Fruit fly (Drosophila melanogaster) whole organism, embryonic: ENCODE results near the gene nonC.

Source experiments
- Atf6 ChIP-seq: fragments of 200-800 bp; sonication (Bioruptor generic); IDR thresholded peaks from 2 replicates; pipeline ENCODE4 v1.3.6; 2022; ENCODE audit warnings: missing biosample characterization, missing genetic modification characterization
- CG10366 ChIP-seq: fragments of 200-800 bp; sonication (Bioruptor generic); IDR thresholded peaks from 2 replicates; pipeline ENCODE4 v1.3.6; 2022; ENCODE audit warnings: missing biosample characterization, missing genetic modification characterization
- CG12659 ChIP-seq: fragments of 200-800 bp; sonication (Bioruptor generic); optimal IDR thresholded peaks from 3 replicates; lab custom pipeline; 2017; ENCODE audit warnings: mild to moderate bottlenecking, missing biosample characterization, missing genetic modification reagents, missing genetic modification characterization
- CG12942 ChIP-seq: fragments of 200-800 bp; sonication (Bioruptor generic); optimal IDR thresholded peaks from 3 replicates; lab custom pipeline; 2016; ENCODE audit warnings: missing biosample characterization, missing genetic modification characterization
- CG15479 ChIP-seq: fragments of 200-800 bp; sonication (Bioruptor generic); optimal IDR thresholded peaks from 3 replicates; lab custom pipeline; 2019; ENCODE audit warnings: missing biosample characterization, mild to moderate bottlenecking, missing genetic modification characterization, moderate library complexity
- CG16779 ChIP-seq: fragments of 200-800 bp; sonication (Bioruptor generic); IDR thresholded peaks from 2 replicates; pipeline ENCODE4 v1.3.6; 2022; ENCODE audit warnings: missing biosample characterization, missing genetic modification characterization
- CG16863 ChIP-seq: fragments of 200-800 bp; sonication (Bioruptor generic); optimal IDR thresholded peaks from 3 replicates; lab custom pipeline; 2016; ENCODE audit warnings: missing biosample characterization, missing genetic modification characterization
- CG17802 ChIP-seq: fragments of 200-800 bp; sonication (Bioruptor generic); optimal IDR thresholded peaks from 2 replicates; lab custom pipeline; 2018; ENCODE audit warnings: missing biosample characterization, mild to moderate bottlenecking, missing genetic modification characterization, moderate library complexity
- CG17912 ChIP-seq: fragments of 200-800 bp; sonication (Bioruptor generic); optimal IDR thresholded peaks from 2 replicates; lab custom pipeline; 2018; ENCODE audit warnings: missing biosample characterization, mild to moderate bottlenecking, missing genetic modification characterization
- CG18262 ChIP-seq: fragments of 200-800 bp; optimal IDR thresholded peaks from 3 replicates; lab custom pipeline; 2019; ENCODE audit warnings: missing biosample characterization, mild to moderate bottlenecking, missing genetic modification characterization, moderate library complexity
- CG2889 ChIP-seq: fragments of 200-800 bp; sonication (Bioruptor generic); IDR thresholded peaks from 3 replicates; pipeline ENCODE4 v1.3.6; 2022; ENCODE audit warnings: missing biosample characterization, missing genetic modification characterization
- CG30431 ChIP-seq: fragments of 200-800 bp; sonication (Bioruptor generic); optimal IDR thresholded peaks from 2 replicates; lab custom pipeline; 2017; ENCODE audit warnings: missing biosample characterization, missing genetic modification characterization
- CG6254 ChIP-seq: fragments of 200-800 bp; sonication (Bioruptor generic); optimal IDR thresholded peaks from 3 replicates; lab custom pipeline; 2017; ENCODE audit warnings: mild to moderate bottlenecking, missing biosample characterization, missing genetic modification reagents, missing genetic modification characterization
- CG6813 ChIP-seq: fragments of 200-800 bp; sonication (Bioruptor generic); optimal IDR thresholded peaks from 2 replicates; lab custom pipeline; 2017; ENCODE audit warnings: missing biosample characterization, missing genetic modification characterization, mild to moderate bottlenecking, moderate library complexity, missing genetic modification reagents
- CG8765 ChIP-seq: fragments of 200-800 bp; sonication (Bioruptor generic); IDR thresholded peaks from 2 replicates; pipeline ENCODE4 v1.3.6; 2022; ENCODE audit warnings: missing biosample characterization, missing genetic modification characterization
- CG8944 ChIP-seq: fragments of 200-800 bp; sonication (Bioruptor generic); optimal IDR thresholded peaks from 3 replicates; lab custom pipeline; 2016; ENCODE audit warnings: missing biosample characterization, missing genetic modification characterization
- Dip3 ChIP-seq: fragments of 200-800 bp; sonication (Bioruptor generic); optimal IDR thresholded peaks from 3 replicates; lab custom pipeline; 2016; ENCODE audit warnings: missing biosample characterization, missing genetic modification characterization
- Gug ChIP-seq: fragments of 200-800 bp; sonication (Bioruptor generic); IDR thresholded peaks from 4 replicates; pipeline ENCODE4 v1.3.6; 2022; ENCODE audit warnings: missing biosample characterization, missing genetic modification characterization
- Hey ChIP-seq: fragments of 200-800 bp; sonication (Bioruptor generic); optimal IDR thresholded peaks from 3 replicates; lab custom pipeline; 2018; ENCODE audit warnings: missing biosample characterization, mild to moderate bottlenecking, missing genetic modification characterization
- Hmx ChIP-seq: fragments of 200-800 bp; sonication (Bioruptor generic); optimal IDR thresholded peaks from 2 replicates; lab custom pipeline; 2016; ENCODE audit warnings: missing biosample characterization, missing genetic modification characterization
- Hr78 ChIP-seq, 2 experiments: fragments of 200-800 bp in 1 of 2; fragments of >200 bp in 1 of 2; sonication (Bioruptor generic) in 1 of 2; optimal IDR thresholded peaks; 2 replicates each; lab custom pipeline; 2017 to 2019; ENCODE audit warnings: missing biosample characterization in 2 of 2, missing genetic modification characterization in 2 of 2, mild to moderate bottlenecking in 1 of 2, moderate library complexity in 1 of 2
- Hsf ChIP-seq: fragments of 200-800 bp; sonication (Bioruptor generic); optimal IDR thresholded peaks from 3 replicates; lab custom pipeline; 2016; ENCODE audit warnings: missing biosample characterization, missing genetic modification characterization
- Lim3 ChIP-seq: fragments of 200-800 bp; sonication (Bioruptor generic); IDR thresholded peaks from 2 replicates; pipeline ENCODE4 v1.3.6; 2022; ENCODE audit warnings: missing biosample characterization, missing genetic modification characterization
- Lpt ChIP-seq: fragments of >200 bp; optimal IDR thresholded peaks from 2 replicates; lab custom pipeline; 2018; ENCODE audit warnings: missing biosample characterization, missing genetic modification characterization
- Sox100B ChIP-seq: fragments of 200-800 bp; sonication (Bioruptor generic); optimal IDR thresholded peaks from 3 replicates; lab custom pipeline; 2018; ENCODE audit warnings: missing biosample characterization, mild to moderate bottlenecking, missing genetic modification characterization
- ac ChIP-seq: fragments of 200-800 bp; sonication (Bioruptor generic); optimal IDR thresholded peaks from 3 replicates; lab custom pipeline; 2017; ENCODE audit warnings: missing biosample characterization, mild to moderate bottlenecking, missing genetic modification characterization
- amos ChIP-seq: fragments of 200-800 bp; sonication (Bioruptor generic); IDR thresholded peaks from 2 replicates; pipeline ENCODE4 v1.3.6; 2022; ENCODE audit warnings: missing biosample characterization, missing genetic modification characterization; ENCODE audit not compliant: partially characterized antibody
- ase ChIP-seq: fragments of 200-800 bp; sonication (Bioruptor generic); IDR thresholded peaks from 3 replicates; pipeline ENCODE4 v1.3.6; 2022; ENCODE audit warnings: missing biosample characterization, missing genetic modification characterization
- ash1 ChIP-seq: fragments of 200-800 bp; sonication (Bioruptor generic); optimal IDR thresholded peaks from 2 replicates; lab custom pipeline; 2018; ENCODE audit warnings: missing biosample characterization, mild to moderate bottlenecking, missing genetic modification characterization
- cas ChIP-seq: fragments of 200-800 bp; sonication (Bioruptor generic); IDR thresholded peaks from 2 replicates; pipeline ENCODE4 v1.3.6; 2022; ENCODE audit warnings: missing biosample characterization, missing genetic modification characterization
- en ChIP-seq: fragments of 200-800 bp; sonication (Bioruptor generic); optimal IDR thresholded peaks from 2 replicates; lab custom pipeline; 2016; ENCODE audit warnings: missing biosample characterization, missing genetic modification characterization
- gem ChIP-seq: fragments of 200-800 bp; sonication (Bioruptor generic); optimal IDR thresholded peaks from 2 replicates; lab custom pipeline; 2019; ENCODE audit warnings: missing biosample characterization, mild to moderate bottlenecking, missing genetic modification characterization, moderate library complexity
- grn ChIP-seq: fragments of 200-800 bp; sonication (Bioruptor generic); optimal IDR thresholded peaks from 3 replicates; lab custom pipeline; 2017; ENCODE audit warnings: missing biosample characterization, missing genetic modification characterization
- gt ChIP-seq: fragments of 200-800 bp; sonication (Bioruptor generic); IDR thresholded peaks from 2 replicates; pipeline ENCODE4 v1.3.6; 2022; ENCODE audit warnings: missing biosample characterization, missing genetic modification characterization
- ind ChIP-seq: fragments of 200-800 bp; sonication (Bioruptor generic); optimal IDR thresholded peaks from 3 replicates; lab custom pipeline; 2016; ENCODE audit warnings: missing biosample characterization, missing genetic modification characterization
- jumu ChIP-seq: fragments of 200-800 bp; sonication (Bioruptor generic); optimal IDR thresholded peaks from 3 replicates; lab custom pipeline; 2016; ENCODE audit warnings: missing biosample characterization, missing genetic modification characterization
- lmd ChIP-seq: fragments of 200-800 bp; sonication (Bioruptor generic); IDR thresholded peaks from 2 replicates; pipeline ENCODE4 v1.3.6; 2022; ENCODE audit warnings: missing biosample characterization, missing genetic modification characterization
- nerfin-1 ChIP-seq: fragments of 200-800 bp; sonication (Bioruptor generic); optimal IDR thresholded peaks from 3 replicates; lab custom pipeline; 2019; ENCODE audit warnings: missing biosample characterization, mild to moderate bottlenecking, missing genetic modification characterization, moderate library complexity
- peb ChIP-seq: fragments of 200-800 bp; sonication (Bioruptor generic); IDR thresholded peaks from 2 replicates; pipeline ENCODE4 v1.3.6; 2022; ENCODE audit warnings: missing biosample characterization, missing genetic modification characterization
- pho ChIP-seq: fragments of 200-800 bp; sonication (Bioruptor generic); optimal IDR thresholded peaks from 2 replicates; lab custom pipeline; 2016; ENCODE audit warnings: missing biosample characterization, missing genetic modification characterization
- prd ChIP-seq, 3 experiments: fragments of >200 bp in 2 of 3; fragments of 200-800 bp in 1 of 3; sonication (Bioruptor generic) in 1 of 3; optimal IDR thresholded peaks in 2 of 3; IDR thresholded peaks in 1 of 3; 2 replicates in 2 of 3; 3 replicates in 1 of 3; pipeline versions ENCODE4 v1.3.6 to Lab custom; 2017 to 2022; ENCODE audit warnings: missing biosample characterization in 1 of 3, missing genetic modification characterization in 1 of 3
- psq ChIP-seq: fragments of 200-800 bp; sonication (Bioruptor generic); optimal IDR thresholded peaks from 2 replicates; lab custom pipeline; 2017; ENCODE audit warnings: missing biosample characterization, missing genetic modification characterization
- salm ChIP-seq: fragments of 200-800 bp; sonication (Bioruptor generic); optimal IDR thresholded peaks from 2 replicates; lab custom pipeline; 2018; ENCODE audit warnings: missing biosample characterization, mild to moderate bottlenecking, missing genetic modification characterization
- schlank ChIP-seq: fragments of 200-800 bp; sonication (Bioruptor generic); optimal IDR thresholded peaks from 2 replicates; lab custom pipeline; 2018; ENCODE audit warnings: missing biosample characterization, mild to moderate bottlenecking, missing genetic modification characterization
- so ChIP-seq: fragments of 200-800 bp; sonication (Bioruptor generic); IDR thresholded peaks from 3 replicates; pipeline ENCODE4 v1.3.6; 2022; ENCODE audit warnings: missing biosample characterization, missing genetic modification characterization
- sob ChIP-seq: fragments of 200-800 bp; sonication (Bioruptor generic); IDR thresholded peaks from 2 replicates; pipeline ENCODE4 v1.3.6; 2022; ENCODE audit warnings: missing biosample characterization, missing genetic modification characterization
- tgo ChIP-seq: fragments of 200-800 bp; sonication (Bioruptor generic); IDR thresholded peaks from 3 replicates; pipeline ENCODE4 v1.3.6; 2022; ENCODE audit warnings: missing biosample characterization, missing genetic modification characterization
- zen2 ChIP-seq: fragments of 200-800 bp; sonication (Bioruptor generic); IDR thresholded peaks from 3 replicates; pipeline ENCODE4 v1.3.6; 2022; ENCODE audit warnings: missing biosample characterization, missing genetic modification characterization; ENCODE audit not compliant: partially characterized antibody

Gene nonC

DNA sequence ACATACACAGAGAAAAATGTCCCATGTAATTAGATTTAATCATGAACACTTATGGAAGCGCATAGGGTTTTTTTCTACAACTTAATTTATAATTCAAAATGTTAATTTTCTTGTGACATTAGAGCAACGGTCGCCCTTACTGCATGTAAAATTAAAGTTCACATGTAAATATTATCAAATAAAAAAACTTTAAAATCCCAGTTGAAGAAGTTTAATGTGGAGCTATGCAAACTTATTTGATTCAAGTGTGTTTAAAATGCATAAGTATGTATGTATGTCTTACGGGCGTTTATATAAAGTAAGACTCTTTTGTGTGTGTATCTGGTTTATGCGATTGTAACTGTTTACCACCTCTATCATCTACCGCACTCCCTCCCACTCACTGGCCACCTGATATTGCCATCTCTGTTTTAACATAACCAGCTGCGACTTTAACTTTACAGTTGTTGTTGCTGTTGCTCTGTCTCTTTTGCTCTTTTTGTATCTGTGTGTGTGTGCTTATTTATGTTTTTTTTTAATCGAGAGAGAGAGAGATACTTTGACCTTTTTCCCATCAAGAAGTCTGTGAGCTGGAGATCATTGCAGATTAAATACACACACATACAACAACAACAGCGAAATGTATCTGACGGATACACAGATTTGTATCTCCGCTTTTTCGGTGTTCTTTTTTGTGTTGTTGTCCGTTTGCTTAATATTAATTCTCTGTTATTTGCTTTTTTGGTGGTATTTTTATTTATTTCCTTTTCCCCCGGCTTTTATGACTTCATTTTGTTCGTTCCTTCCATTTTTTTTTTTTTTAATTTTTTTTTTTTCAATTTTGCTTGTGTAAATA lies 31.3 kb downstream of the nonC start (continued):
- TF ChIP-seq CG17912 (peak; percentile 76), Sox100B (peak; percentile 90), CG8944 (peak; percentile 67), Atf6 (GFP tag; lab: Robert Waterston, UW) (peak; percentile 84), en (GFP tag; lab: Kevin White, UChicago) (peak; percentile 77), sob (GFP tag; lab: Robert Waterston, UW) (peak; percentile 74), cas (GFP tag; lab: Robert Waterston, UW) (no peak), CG17802 (tag; lab: Kevin White, UChicago) (peak; percentile 38), nerfin-1 (tag; lab: Kevin White, UChicago) (peak; percentile 78), so (peak; percentile 81), pho (GFP tag; lab: Kevin White, UChicago) (peak; percentile 70), Hmx (GFP tag; lab: Kevin White, UChicago) (peak; percentile 68), zen2 (no peak), psq (GFP tag; lab: Kevin White, UChicago) (peak; percentile 50), CG15479 (GFP tag; lab: Kevin White, UChicago) (peak; percentile 38), Gug (GFP tag; lab: Robert Waterston, UW) (peak; percentile 42; the same call in 2 of the 4 replicates), CG10366 (peak; percentile 88), CG30431 (GFP tag; lab: Kevin White, UChicago) (peak; percentile 77), Dip3 (GFP tag; lab: Kevin White, UChicago) (peak; percentile 18), gem (peak; percentile 97), ac (GFP tag; lab: Kevin White, UChicago) (peak; percentile 65), Hsf (GFP tag; lab: Kevin White, UChicago) (peak; percentile 88), Lim3 (GFP tag; lab: Robert Waterston, UW) (peak; percentile 71), jumu (GFP tag; lab: Kevin White, UChicago) (peak; percentile 63), lmd (GFP tag; lab: Robert Waterston, UW) (peak; percentile 90), CG16779 (GFP tag; lab: Robert Waterston, UW) (no peak), CG12659 (GFP tag; lab: Kevin White, UChicago) (peak; percentile 96), amos (no peak), peb (GFP tag; lab: Robert Waterston, UW) (peak; percentile 18; the same call in 1 of the 2 replicates), CG12942 (GFP tag; lab: Kevin White, UChicago) (peak; percentile 74), CG18262 (tag; lab: Kevin White, UChicago) (peak; percentile 89), CG16863 (GFP tag; lab: Kevin White, UChicago) (peak; percentile 75), CG2889 (peak; percentile 75), grn (GFP tag; lab: Kevin White, UChicago) (peak; percentile 96), ind (peak; percentile 66), ash1 (GFP tag; lab: Kevin White, UChicago) (peak; percentile 84), Lpt (no peak), Hr78 (GFP tag; optimal IDR thresholded peaks at IDR 0.05; lab: Kevin White, UChicago) (peak in 1 of 2 experiments; percentile 85), ase (no peak), CG6813 (GFP tag; lab: Kevin White, UChicago) (peak; percentile 61), salm (tag; lab: Kevin White, UChicago) (peak; percentile 86), CG6254 (GFP tag; lab: Kevin White, UChicago) (peak; percentile 65), prd (optimal IDR thresholded peaks at IDR 0.05; lab: Kevin White, UChicago) (no peak), prd (GFP tag; IDR thresholded peaks at IDR 0.05; lab: Robert Waterston, UW) (peak; percentile 55; the same call in 1 of the 3 replicates), tgo (GFP tag; lab: Robert Waterston, UW) (peak; percentile 52), Hey (tag; lab: Kevin White, UChicago) (no peak), gt (GFP tag; lab: Robert Waterston, UW) (0 out of 2 replicates have a peak, but pooled peaks have one; percentile 10), schlank (tag; lab: Kevin White, UChicago) (peak; percentile 7), CG8765 (GFP tag; lab: Robert Waterston, UW) (no peak)
